Worm (Caenorhabditis elegans): ENCODE measurements around the gene F59B1.8.

- no peak for TF ChIP-seq snpc-4 (tag; optimal IDR thresholded peaks at IDR 0.05)
- no peak for TF ChIP-seq ceh-82 (tag; optimal IDR thresholded peaks at IDR 0.05)
- TF ChIP-seq nhr-11 (tag; optimal IDR thresholded peaks at IDR 0.05): no peak
- no peak for TF ChIP-seq unc-130 (tag; optimal IDR thresholded peaks at IDR 0.05)
- no peak for TF ChIP-seq elt-2 (tag; optimal IDR thresholded peaks at IDR 0.05)
- TF ChIP-seq fkh-10 (GFP tag; optimal IDR thresholded peaks at IDR 0.05): no peak
Measured at ce11 chrV:3686292-3686691, 42.2 kb upstream of the F59B1.8 start.

All from whole organism, L1 larva.